Worm (Caenorhabditis elegans) whole organism, L3 larva: ENCODE measurements around the gene Y45F10B.13.

Source experiments
- ama-1 ChIP-seq: fragments of 150-350 bp; optimal IDR thresholded peaks from 2 replicates; lab custom pipeline; 2018
- fos-1 ChIP-seq: fragments of 150-350 bp; optimal IDR thresholded peaks from 2 replicates; lab custom pipeline; 2014; ENCODE audit warnings: missing biosample characterization, missing genetic modification characterization
- ztf-4 ChIP-seq: fragments of 150-350 bp; optimal IDR thresholded peaks from 2 replicates; lab custom pipeline; 2014; ENCODE audit warnings: missing biosample characterization, missing genetic modification characterization

DNA sequence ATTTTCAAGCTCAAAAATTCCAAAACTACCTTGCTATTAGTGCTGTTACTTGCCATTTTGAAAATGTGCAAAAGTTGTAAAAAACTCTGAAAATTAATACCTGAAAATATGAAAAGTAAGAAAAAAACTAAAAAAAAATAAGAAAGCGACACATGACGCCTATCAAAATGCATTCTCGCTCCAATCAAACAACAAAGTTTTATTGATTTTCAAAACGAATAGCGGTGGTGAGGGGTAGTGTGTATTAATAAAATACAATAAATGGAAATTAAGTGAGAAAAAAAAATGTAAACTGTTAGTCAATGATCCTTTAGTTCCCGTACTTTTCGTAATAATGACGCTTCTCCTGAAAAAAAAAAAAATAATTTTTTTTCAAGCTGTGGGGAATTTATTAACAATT lies 39.7 kb downstream of the Y45F10B.13 start, which contains the start of gene dcap-2:
- TF ChIP-seq ama-1 (lab: Kevin White, UChicago) (no peak), ztf-4 (tag; lab: Kevin White, UChicago) (no peak), fos-1 (tag; lab: Kevin White, UChicago) (no peak)
